Fruit fly (Drosophila melanogaster): ENCODE measurements around the gene Tti1.
A peak's percentile ranks its signal among the peaks of the same experiment; 100 is the strongest.

Tti1 gene

dm6 chr3R:9746267-9746666 is 8.2 kb downstream of the Tti1 start, which contains the start of gene CG34409:
Gene CG34409, minus strand, starts transcription at chr3R:9746367.
- peak; percentile 19 for TF ChIP-seq Eip78C (GFP tag)
- TF ChIP-seq spab (GFP tag; optimal IDR thresholded peaks at IDR 0.05): no peak
- no peak for TF ChIP-seq CG15336 (GFP tag; IDR thresholded peaks at IDR 0.05)
- no peak for TF ChIP-seq CG6792 (GFP tag; optimal IDR thresholded peaks at IDR 0.05)

dm6 chr3R:9745442-9745841 is 9.0 kb downstream of the Tti1 start:
- TF ChIP-seq lz (GFP tag; optimal IDR thresholded peaks at IDR 0.05) (no peak), CG4318 (GFP tag; optimal IDR thresholded peaks at IDR 0.05) (no peak), esn (GFP tag; optimal IDR thresholded peaks at IDR 0.05) (no peak)

- TF ChIP-seq dac (GFP tag; optimal IDR thresholded peaks at IDR 0.05) (no peak), Hr38 (GFP tag; optimal IDR thresholded peaks at IDR 0.05) (no peak), CG3919 (GFP tag; optimal IDR thresholded peaks at IDR 0.05) (no peak)
Measured at dm6 chr3R:9743995-9744394, 10.5 kb downstream of the Tti1 start.

- TF ChIP-seq CG32006 (GFP tag; optimal IDR thresholded peaks at IDR 0.05): no peak
- no peak for TF ChIP-seq Eip93F (GFP tag; optimal IDR thresholded peaks at IDR 0.05)
Measured at dm6 chr3R:9743217-9743616, 11.3 kb downstream of the Tti1 start, which contains the start of gene CG31415. Gene CG31415, plus strand, starts transcription at chr3R:9743517.

- TF ChIP-seq CG15336 (GFP tag; IDR thresholded peaks at IDR 0.05) (no peak), Eip78C (GFP tag) (peak; percentile 43), achi (GFP tag; optimal IDR thresholded peaks at IDR 0.05) (no peak)
Measured at dm6 chr3R:9740713-9741112, 13.8 kb downstream of the Tti1 start, which contains the start of gene Pnn. Gene Pnn, plus strand, starts transcription at chr3R:9740899.

dm6 chr3R:9739793-9740192 is 14.7 kb downstream of the Tti1 start, which contains the start of gene side-VII:
Gene side-VII, minus strand, starts transcription at chr3R:9739979.
- TF ChIP-seq Met (GFP tag; optimal IDR thresholded peaks at IDR 0.05): no peak
- no peak for TF ChIP-seq lz (GFP tag; optimal IDR thresholded peaks at IDR 0.05)
- no peak for TF ChIP-seq CG34406 (GFP tag; optimal IDR thresholded peaks at IDR 0.05)
- TF ChIP-seq CG6854 (GFP tag; optimal IDR thresholded peaks at IDR 0.05): no peak
- TF ChIP-seq Eip75B (GFP tag; optimal IDR thresholded peaks at IDR 0.05): no peak
- TF ChIP-seq dsx (GFP tag; optimal IDR thresholded peaks at IDR 0.05; ENCODE audit: poor library complexity, severe bottlenecking): no peak
- TF ChIP-seq Hr38 (GFP tag; optimal IDR thresholded peaks at IDR 0.05): no peak
- no peak for TF ChIP-seq CG11902 (GFP tag; optimal IDR thresholded peaks at IDR 0.05)
- TF ChIP-seq Hr4 (GFP tag; optimal IDR thresholded peaks at IDR 0.05): no peak
- no peak for TF ChIP-seq CG32006 (GFP tag; optimal IDR thresholded peaks at IDR 0.05)
- TF ChIP-seq CG8319 (GFP tag; optimal IDR thresholded peaks at IDR 0.05): no peak
- no peak for TF ChIP-seq CG8119 (GFP tag; IDR thresholded peaks at IDR 0.05)

dm6 chr3R:9735151-9735550 is 19.3 kb downstream of the Tti1 start:
- TF ChIP-seq svp (GFP tag) (peak; percentile 54), CG11762 (GFP tag; optimal IDR thresholded peaks at IDR 0.05; ENCODE audit: insufficient read depth) (no peak)

dm6 chr3R:9733150-9733549 is 21.3 kb downstream of the Tti1 start, which contains the start of gene alphaTub85E:
Gene alphaTub85E, minus strand, starts transcription at chr3R:9733250.
- TF ChIP-seq CG3032 (tag; optimal IDR thresholded peaks at IDR 0.05) (no peak), cyc (GFP tag; optimal IDR thresholded peaks at IDR 0.05) (no peak), dac (GFP tag; optimal IDR thresholded peaks at IDR 0.05) (no peak), Ets21C (GFP tag; optimal IDR thresholded peaks at IDR 0.05) (no peak), Eip75B (GFP tag; optimal IDR thresholded peaks at IDR 0.05) (no peak), CG3919 (GFP tag; optimal IDR thresholded peaks at IDR 0.05) (no peak), CG1621 (tag; optimal IDR thresholded peaks at IDR 0.05) (no peak), Eip93F (GFP tag; optimal IDR thresholded peaks at IDR 0.05) (no peak), CG8632 (GFP tag; optimal IDR thresholded peaks at IDR 0.05) (no peak), OdsH (GFP tag; optimal IDR thresholded peaks at IDR 0.05) (no peak), Smox (GFP tag; optimal IDR thresholded peaks at IDR 0.05) (no peak), Met (GFP tag; optimal IDR thresholded peaks at IDR 0.05) (no peak), Sox102F (GFP tag; optimal IDR thresholded peaks at IDR 0.05) (no peak), pdm3 (GFP tag; optimal IDR thresholded peaks at IDR 0.05) (no peak), salr (GFP tag; optimal IDR thresholded peaks at IDR 0.05) (no peak), Sox14 (GFP tag; optimal IDR thresholded peaks at IDR 0.05) (no peak), dsx (GFP tag; optimal IDR thresholded peaks at IDR 0.05; ENCODE audit: poor library complexity, severe bottlenecking) (no peak)

All from whole organism, prepupa.